Fruit fly (Drosophila melanogaster) whole organism: ENCODE data around the gene PGRP-LA.

Experiments
- CG8478 ChIP-seq: fragments of >200 bp; optimal IDR thresholded peaks from 2 replicates; lab custom pipeline; 2018; ENCODE audit warnings: inconsistent platforms
- EcR ChIP-seq, 2 experiments: fragments of >200 bp; optimal IDR thresholded peaks; 2 replicates each; lab custom pipeline; 2017; ENCODE audit warnings: missing biosample characterization in 2 of 2, missing genetic modification characterization in 2 of 2, missing genetic modification reagents in 2 of 2
- pan ChIP-seq: fragments of >200 bp; optimal IDR thresholded peaks from 2 replicates; lab custom pipeline; 2017
- psq ChIP-seq: fragments of >200 bp; optimal IDR thresholded peaks from 2 replicates; lab custom pipeline; 2017
- usp ChIP-seq: fragments of >200 bp; optimal IDR thresholded peaks from 2 replicates; lab custom pipeline; 2017; ENCODE audit warnings: missing biosample characterization, missing genetic modification characterization, mixed read lengths

DNA sequence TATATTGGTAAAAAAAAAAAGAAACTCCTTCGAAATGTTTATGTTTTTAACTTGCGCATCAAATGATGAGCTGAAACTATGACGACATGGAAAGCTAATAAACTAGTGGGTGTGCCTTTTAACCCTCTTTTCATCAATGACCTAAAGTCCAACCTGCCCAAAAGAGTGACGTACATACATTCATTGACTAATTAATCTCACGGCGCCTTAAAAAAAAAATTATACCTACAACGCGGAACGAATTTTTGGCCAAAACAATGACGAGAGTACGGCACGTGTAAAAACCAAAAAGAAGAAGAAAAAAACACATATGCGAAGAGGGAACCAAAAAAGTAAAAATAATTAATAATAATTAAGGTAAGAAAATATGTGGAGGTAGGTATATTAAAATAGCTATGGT lies 4.4 kb downstream of the PGRP-LA start, which contains the start of gene PGRP-LC:
- TF ChIP-seq pan, result no peak
- no peak for TF ChIP-seq EcR (GFP tag; optimal IDR thresholded peaks at IDR 0.05; lab: Kevin White, UChicago)
- no peak for TF ChIP-seq psq
- TF ChIP-seq usp, result no peak
- no peak for TF ChIP-seq CG8478 (lab: Kevin White, UChicago)
